Fruit fly (Drosophila melanogaster): Measurements from ENCODE around the gene Pyroxd1.

Pyroxd1 gene

DNA sequence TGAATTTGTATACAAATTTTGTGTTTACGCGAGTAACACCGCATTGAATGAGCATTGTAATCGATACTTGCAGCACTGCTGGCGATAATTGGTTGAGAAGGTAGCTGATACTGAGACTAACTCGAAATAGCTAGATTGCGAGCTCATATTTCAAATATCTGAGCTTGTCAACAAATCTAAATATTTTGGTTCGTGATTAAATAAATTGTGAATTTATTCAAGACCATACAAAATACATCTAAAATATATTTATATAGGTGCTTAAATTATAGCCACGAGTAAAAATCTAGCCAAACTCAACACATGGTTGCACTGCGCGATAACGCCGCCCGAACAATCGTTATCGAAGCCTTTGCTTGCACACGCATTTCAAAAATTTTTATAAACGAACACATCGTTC lies 2.6 kb downstream of the Pyroxd1 start, which contains the start of the genes Taf13 and nesd (continued):
- TF ChIP-seq gro (GFP tag; optimal IDR thresholded peaks at IDR 0.05) (no peak), CG10267 (tag; optimal IDR thresholded peaks at IDR 0.05) (peak; percentile 56), CG16779 (GFP tag; IDR thresholded peaks at IDR 0.05) (no peak), maf-S (GFP tag; optimal IDR thresholded peaks at IDR 0.05) (no peak), Sry-β (GFP tag; optimal IDR thresholded peaks at IDR 0.05) (peak; percentile 96), NC2β (GFP tag; optimal IDR thresholded peaks at IDR 0.05) (no peak), CG34422 (GFP tag; IDR thresholded peaks at IDR 0.05) (no peak), pnt (GFP tag; optimal IDR thresholded peaks at IDR 0.05) (no peak), CG18619 (GFP tag; optimal IDR thresholded peaks at IDR 0.05) (peak; percentile 1), oc (tag; optimal IDR thresholded peaks at IDR 0.05) (no peak), Nf-YB (GFP tag; optimal IDR thresholded peaks at IDR 0.05) (no peak), Atf3 (GFP tag; optimal IDR thresholded peaks at IDR 0.05) (no peak), CG14441 (GFP tag; IDR thresholded peaks at IDR 0.05) (no peak), CG3407 (GFP tag; optimal IDR thresholded peaks at IDR 0.05) (no peak), fd102C (GFP tag; optimal IDR thresholded peaks at IDR 0.05) (no peak), B-H1 (GFP tag; IDR thresholded peaks at IDR 0.05) (no peak), CG4282 (GFP tag; optimal IDR thresholded peaks at IDR 0.05) (no peak), Dref (GFP tag; IDR thresholded peaks at IDR 0.05) (peak; percentile 81), ro (GFP tag; IDR thresholded peaks at IDR 0.05) (no peak), Fer3 (tag; optimal IDR thresholded peaks at IDR 0.05) (no peak), CG17568 (GFP tag; optimal IDR thresholded peaks at IDR 0.05) (no peak), sim (GFP tag; IDR thresholded peaks at IDR 0.05) (no peak), CG8924 (tag; optimal IDR thresholded peaks at IDR 0.05) (peak; percentile 19), tna (GFP tag; IDR thresholded peaks at IDR 0.05; ENCODE audit: partially characterized antibody) (peak; percentile 52; the same call in 1 of the 2 replicates), luna (GFP tag; optimal IDR thresholded peaks at IDR 0.05) (no peak), chif (GFP tag; optimal IDR thresholded peaks at IDR 0.05) (peak in 1 of 2 experiments; percentile 26), CkIIα-i1 (GFP tag; IDR thresholded peaks at IDR 0.05) (no peak), yki (optimal IDR thresholded peaks at IDR 0.05) (no peak), CG6683 (GFP tag; optimal IDR thresholded peaks at IDR 0.05) (no peak), otp (GFP tag; IDR thresholded peaks at IDR 0.05) (no peak), CG2875 (GFP tag; optimal IDR thresholded peaks at IDR 0.05) (no peak), dimm (GFP tag; IDR thresholded peaks at IDR 0.05) (no peak), CG10209 (GFP tag; optimal IDR thresholded peaks at IDR 0.05) (no peak), bbx (GFP tag; IDR thresholded peaks at IDR 0.05; ENCODE audit: partially characterized antibody) (peak; percentile 48), CG1602 (GFP tag; optimal IDR thresholded peaks at IDR 0.05) (no peak), fru (optimal IDR thresholded peaks at IDR 0.05) (no peak), chn (GFP tag; optimal IDR thresholded peaks at IDR 0.05) (no peak), Usf (GFP tag; optimal IDR thresholded peaks at IDR 0.05) (no peak), Six4 (GFP tag; optimal IDR thresholded peaks at IDR 0.05) (no peak), tup (GFP tag; optimal IDR thresholded peaks at IDR 0.05) (no peak), stwl (tag; optimal IDR thresholded peaks at IDR 0.05) (peak; percentile 63), CG1792 (GFP tag; optimal IDR thresholded peaks at IDR 0.05) (no peak), CG4360 (GFP tag; IDR thresholded peaks at IDR 0.05) (no peak), CG12659 (GFP tag; optimal IDR thresholded peaks at IDR 0.05) (peak; percentile 60), Gug (GFP tag; IDR thresholded peaks at IDR 0.05) (no peak), CG32532 (GFP tag; IDR thresholded peaks at IDR 0.05) (no peak), CG15073 (GFP tag; optimal IDR thresholded peaks at IDR 0.05) (no peak), CG2712 (tag; optimal IDR thresholded peaks at IDR 0.05) (peak; percentile 64), CG9215 (GFP tag; IDR thresholded peaks at IDR 0.05) (no peak), pan (optimal IDR thresholded peaks at IDR 0.05) (no peak), pan (GFP tag; optimal IDR thresholded peaks at IDR 0.05 in 1 of 2, IDR thresholded peaks at IDR 0.05 in 1 of 2) (no peak), Sox100B (GFP tag; optimal IDR thresholded peaks at IDR 0.05) (peak; percentile 33), CG18476 (GFP tag; optimal IDR thresholded peaks at IDR 0.05) (no peak)
